Worm (Caenorhabditis elegans) whole organism, young adult: Measurements from ENCODE around the gene nlp-6.

Experiments used
- C06A6.2 ChIP-seq: fragments of 200-800 bp; sonication (Bioruptor generic); conservative IDR thresholded peaks from 2 replicates; pipeline ENCODE4 v1.3.6; 2022; ENCODE audit warnings: missing genetic modification characterization, missing compliant biosample characterization
- ama-1 ChIP-seq, 3 experiments: fragments of 150-350 bp in 1 of 3; sonication (generic microtip) in 2 of 3; optimal IDR thresholded peaks; 2 replicates each; lab custom pipeline; 2014 to 2018; ENCODE audit warnings: missing biosample characterization in 2 of 3, missing genetic modification characterization in 2 of 3, missing genetic modification reagents in 2 of 3

- no peak for TF ChIP-seq C06A6.2 (GFP tag; lab: Robert Waterston, UW)
- TF ChIP-seq ama-1 (optimal IDR thresholded peaks at IDR 0.05; lab: Kevin White, UChicago) = no peak
- TF ChIP-seq ama-1 (GFP tag; optimal IDR thresholded peaks at IDR 0.05; lab: Kevin White, UChicago) = no peak
Measured at ce11 chrX:17625245-17625644, 37.0 kb upstream of the nlp-6 start.
